Fruit fly (Drosophila melanogaster) whole organism, embryonic: Measurements from ENCODE around the gene Dpm1.

Source experiments
- Ada2b ChIP-seq: fragments of 200-800 bp; sonication (Bioruptor generic); IDR thresholded peaks from 2 replicates; pipeline ENCODE4 v1.3.6; 2022; ENCODE audit warnings: missing biosample characterization, missing genetic modification characterization
- Adf1 ChIP-seq: fragments of 200-800 bp; sonication (Bioruptor generic); IDR thresholded peaks from 2 replicates; pipeline ENCODE4 v1.3.6; 2022; ENCODE audit warnings: missing biosample characterization, missing genetic modification characterization
- CG10209 ChIP-seq: fragments of 200-800 bp; sonication (Bioruptor generic); optimal IDR thresholded peaks from 3 replicates; lab custom pipeline; 2017; ENCODE audit warnings: missing biosample characterization, mild to moderate bottlenecking, missing genetic modification characterization, missing genetic modification reagents
- CG11398 ChIP-seq: fragments of 200-800 bp; sonication (Bioruptor generic); optimal IDR thresholded peaks from 2 replicates; lab custom pipeline; 2016; ENCODE audit warnings: missing biosample characterization, missing genetic modification characterization
- CG12769 ChIP-seq: fragments of 200-800 bp; sonication (Bioruptor generic); optimal IDR thresholded peaks from 2 replicates; lab custom pipeline; 2019; ENCODE audit warnings: missing biosample characterization, mild to moderate bottlenecking, missing genetic modification characterization, moderate library complexity
- CG13775 ChIP-seq: fragments of 200-800 bp; sonication (Bioruptor generic); optimal IDR thresholded peaks from 3 replicates; lab custom pipeline; 2017; ENCODE audit warnings: missing biosample characterization, mild to moderate bottlenecking, missing genetic modification characterization
- CG14667 ChIP-seq: fragments of 200-800 bp; sonication (Bioruptor generic); IDR thresholded peaks from 2 replicates; pipeline ENCODE4 v1.3.6; 2022; ENCODE audit warnings: missing biosample characterization, missing genetic modification characterization
- CG15011 ChIP-seq: fragments of 200-800 bp; sonication (Bioruptor generic); optimal IDR thresholded peaks from 3 replicates; lab custom pipeline; 2018; ENCODE audit warnings: missing biosample characterization, mild to moderate bottlenecking, missing genetic modification characterization
- CG1529 ChIP-seq: fragments of 200-800 bp; sonication (Bioruptor generic); optimal IDR thresholded peaks from 3 replicates; lab custom pipeline; 2018; ENCODE audit warnings: missing biosample characterization, missing genetic modification characterization
- CG15479 ChIP-seq: fragments of 200-800 bp; sonication (Bioruptor generic); optimal IDR thresholded peaks from 3 replicates; lab custom pipeline; 2019; ENCODE audit warnings: missing biosample characterization, mild to moderate bottlenecking, missing genetic modification characterization, moderate library complexity
- CG15601 ChIP-seq: fragments of 200-800 bp; sonication (Bioruptor generic); optimal IDR thresholded peaks from 3 replicates; lab custom pipeline; 2019; ENCODE audit warnings: missing biosample characterization, mild to moderate bottlenecking, missing genetic modification characterization, moderate library complexity
- CG15696 ChIP-seq: fragments of 200-800 bp; sonication (Bioruptor generic); optimal IDR thresholded peaks from 2 replicates; lab custom pipeline; 2019; ENCODE audit warnings: missing biosample characterization, mild to moderate bottlenecking, missing genetic modification characterization, moderate library complexity
- CG16813 ChIP-seq: fragments of 200-800 bp; sonication (Bioruptor generic); IDR thresholded peaks from 3 replicates; pipeline ENCODE4 v1.3.6; 2022; ENCODE audit warnings: missing biosample characterization, missing genetic modification characterization; ENCODE audit not compliant: partially characterized antibody
- CG16815 ChIP-seq: fragments of 200-800 bp; sonication (Bioruptor generic); optimal IDR thresholded peaks from 3 replicates; lab custom pipeline; 2017; ENCODE audit warnings: missing biosample characterization, mild to moderate bottlenecking, missing genetic modification characterization
- CG17385 ChIP-seq: fragments of 200-800 bp; sonication (Bioruptor generic); optimal IDR thresholded peaks from 3 replicates; lab custom pipeline; 2018; ENCODE audit warnings: missing biosample characterization, mild to moderate bottlenecking, missing genetic modification characterization
- CG18599 ChIP-seq: fragments of 200-800 bp; sonication (Bioruptor generic); optimal IDR thresholded peaks from 3 replicates; lab custom pipeline; 2017; ENCODE audit warnings: missing biosample characterization, missing genetic modification characterization, mild to moderate bottlenecking, moderate library complexity, missing genetic modification reagents
- CG18619 ChIP-seq: fragments of 200-800 bp; sonication (Bioruptor generic); optimal IDR thresholded peaks from 3 replicates; lab custom pipeline; 2017; ENCODE audit warnings: missing biosample characterization, mild to moderate bottlenecking, missing genetic modification characterization
- CG4404 ChIP-seq: fragments of 200-800 bp; sonication (Bioruptor generic); IDR thresholded peaks from 2 replicates; pipeline ENCODE4 v1.3.6; 2022; ENCODE audit warnings: missing biosample characterization, missing genetic modification characterization
- CG6654 ChIP-seq: fragments of 200-800 bp; sonication (Bioruptor generic); optimal IDR thresholded peaks from 2 replicates; lab custom pipeline; 2017; ENCODE audit warnings: missing biosample characterization, mild to moderate bottlenecking, missing genetic modification characterization
- CG7928 ChIP-seq: fragments of 200-800 bp; sonication (Bioruptor generic); optimal IDR thresholded peaks from 2 replicates; lab custom pipeline; 2017; ENCODE audit warnings: missing biosample characterization, mild to moderate bottlenecking, missing genetic modification characterization
- CG9932 ChIP-seq: fragments of 200-800 bp; sonication (Bioruptor generic); IDR thresholded peaks from 2 replicates; pipeline ENCODE4 v1.3.6; 2022; ENCODE audit warnings: missing biosample characterization, missing genetic modification characterization
- Camta ChIP-seq: fragments of 200-800 bp; sonication (Bioruptor generic); optimal IDR thresholded peaks from 2 replicates; lab custom pipeline; 2016; ENCODE audit warnings: missing biosample characterization, missing genetic modification characterization
- Dad ChIP-seq: fragments of 200-800 bp; sonication (Bioruptor generic); optimal IDR thresholded peaks from 3 replicates; lab custom pipeline; 2016; ENCODE audit warnings: missing biosample characterization, missing genetic modification characterization
- Dbx ChIP-seq: fragments of 200-800 bp; sonication (Bioruptor generic); IDR thresholded peaks from 3 replicates; pipeline ENCODE4 v1.3.6; 2022; ENCODE audit warnings: missing biosample characterization, missing genetic modification characterization
- Dfd ChIP-seq, 2 experiments: fragments of >200 bp; optimal IDR thresholded peaks; 2 replicates each; lab custom pipeline; 2017; ENCODE audit warnings: missing biosample characterization in 2 of 2, missing genetic modification characterization in 2 of 2
- HLH3B ChIP-seq: fragments of 200-800 bp; sonication (Bioruptor generic); IDR thresholded peaks from 2 replicates; pipeline ENCODE4 v1.3.6; 2022; ENCODE audit warnings: missing biosample characterization, missing genetic modification characterization
- HLH54F ChIP-seq: fragments of 200-800 bp; sonication (Bioruptor generic); optimal IDR thresholded peaks from 3 replicates; lab custom pipeline; 2016; ENCODE audit warnings: missing biosample characterization, missing genetic modification characterization
- Nf-YC ChIP-seq: fragments of 200-800 bp; optimal IDR thresholded peaks from 3 replicates; lab custom pipeline; 2019; ENCODE audit warnings: missing biosample characterization, mild to moderate bottlenecking, missing genetic modification characterization, moderate library complexity
- NfI ChIP-seq: fragments of 200-800 bp; sonication (Bioruptor generic); optimal IDR thresholded peaks from 3 replicates; lab custom pipeline; 2018; ENCODE audit warnings: missing biosample characterization, mild to moderate bottlenecking, missing genetic modification characterization, moderate library complexity
- Pdp1 ChIP-seq, 2 experiments: fragments of 200-800 bp; sonication (Bioruptor generic); optimal IDR thresholded peaks; 3 replicates each; lab custom pipeline; 2016; ENCODE audit warnings: missing biosample characterization in 2 of 2, missing genetic modification characterization in 2 of 2, mild to moderate bottlenecking in 1 of 2, moderate library complexity in 1 of 2
- Rfx ChIP-seq: fragments of 200-800 bp; sonication (Bioruptor generic); IDR thresholded peaks from 2 replicates; pipeline ENCODE4 v1.3.6; 2022; ENCODE audit warnings: missing biosample characterization, missing genetic modification characterization
- Side ChIP-seq: fragments of 200-800 bp; sonication (Bioruptor generic); optimal IDR thresholded peaks from 2 replicates; lab custom pipeline; 2016; ENCODE audit warnings: missing biosample characterization, missing genetic modification characterization
- Sin3A ChIP-seq: fragments of >200 bp; optimal IDR thresholded peaks from 2 replicates; lab custom pipeline; 2018
- Sry-δ ChIP-seq: fragments of 200-800 bp; sonication (Bioruptor generic); optimal IDR thresholded peaks from 2 replicates; lab custom pipeline; 2016; ENCODE audit warnings: missing biosample characterization, missing genetic modification characterization
- crol ChIP-seq: fragments of 200-800 bp; sonication (Bioruptor generic); IDR thresholded peaks from 2 replicates; pipeline ENCODE4 v1.3.6; 2022; ENCODE audit warnings: missing biosample characterization, missing genetic modification characterization
- dm ChIP-seq: fragments of 200-800 bp; sonication (Bioruptor generic); optimal IDR thresholded peaks from 3 replicates; lab custom pipeline; 2016; ENCODE audit warnings: missing biosample characterization, missing genetic modification characterization
- ems ChIP-seq: fragments of 200-800 bp; sonication (Bioruptor generic); optimal IDR thresholded peaks from 3 replicates; lab custom pipeline; 2016; ENCODE audit warnings: missing biosample characterization, missing genetic modification characterization
- fd102C ChIP-seq: fragments of 200-800 bp; sonication (Bioruptor generic); optimal IDR thresholded peaks from 2 replicates; lab custom pipeline; 2018; ENCODE audit warnings: missing biosample characterization, mild to moderate bottlenecking, missing genetic modification characterization, moderate library complexity
- fu2 ChIP-seq: fragments of 200-800 bp; sonication (Bioruptor generic); optimal IDR thresholded peaks from 2 replicates; lab custom pipeline; 2016; ENCODE audit warnings: missing biosample characterization, missing genetic modification characterization
- gt ChIP-seq: fragments of 200-800 bp; sonication (Bioruptor generic); IDR thresholded peaks from 2 replicates; pipeline ENCODE4 v1.3.6; 2022; ENCODE audit warnings: missing biosample characterization, missing genetic modification characterization
- h ChIP-seq: fragments of >200 bp; optimal IDR thresholded peaks from 2 replicates; lab custom pipeline; 2017
- hb ChIP-seq: fragments of 200-800 bp; sonication (Bioruptor generic); IDR thresholded peaks from 3 replicates; pipeline ENCODE4 v1.3.6; 2022; ENCODE audit warnings: missing biosample characterization, missing genetic modification characterization; ENCODE audit not compliant: partially characterized antibody
- jigr1 ChIP-seq: fragments of 200-800 bp; sonication (Bioruptor generic); IDR thresholded peaks from 3 replicates; pipeline ENCODE4 v1.3.6; 2022; ENCODE audit warnings: missing biosample characterization, missing genetic modification characterization
- jumu ChIP-seq: fragments of 200-800 bp; sonication (Bioruptor generic); optimal IDR thresholded peaks from 3 replicates; lab custom pipeline; 2016; ENCODE audit warnings: missing biosample characterization, missing genetic modification characterization
- lbe ChIP-seq: fragments of 200-800 bp; sonication (Bioruptor generic); optimal IDR thresholded peaks from 2 replicates; lab custom pipeline; 2016; ENCODE audit warnings: missing biosample characterization, mild to moderate bottlenecking, missing genetic modification characterization
- lmd ChIP-seq: fragments of 200-800 bp; sonication (Bioruptor generic); IDR thresholded peaks from 2 replicates; pipeline ENCODE4 v1.3.6; 2022; ENCODE audit warnings: missing biosample characterization, missing genetic modification characterization
- otp ChIP-seq: fragments of 200-800 bp; sonication (Bioruptor generic); IDR thresholded peaks from 3 replicates; pipeline ENCODE4, ENCODE4 v1.3.6; 2022; ENCODE audit warnings: missing biosample characterization, missing genetic modification characterization
- slp2 ChIP-seq: fragments of 200-800 bp; sonication (Bioruptor generic); optimal IDR thresholded peaks from 2 replicates; lab custom pipeline; 2016; ENCODE audit warnings: missing biosample characterization, missing genetic modification characterization
- sna ChIP-seq: fragments of 200-800 bp; sonication (Bioruptor generic); IDR thresholded peaks from 2 replicates; pipeline ENCODE4 v1.3.6; 2022; ENCODE audit warnings: missing biosample characterization, missing genetic modification characterization; ENCODE audit not compliant: partially characterized antibody
- tgo ChIP-seq: fragments of 200-800 bp; sonication (Bioruptor generic); IDR thresholded peaks from 3 replicates; pipeline ENCODE4 v1.3.6; 2022; ENCODE audit warnings: missing biosample characterization, missing genetic modification characterization
- toy ChIP-seq: fragments of 200-800 bp; sonication (Bioruptor generic); IDR thresholded peaks from 2 replicates; pipeline ENCODE4 v1.3.6; 2022; ENCODE audit warnings: missing biosample characterization, missing genetic modification characterization
- yki ChIP-seq: fragments of >200 bp; optimal IDR thresholded peaks from 3 replicates; lab custom pipeline; 2018

The Dpm1 gene

dm6 chr2L:19533247-19533646 is 7.1 kb upstream of the Dpm1 start, which contains the start of gene CG33116 (continued):
- TF ChIP-seq fd102C (GFP tag; lab: Kevin White, UChicago) = no peak
- TF ChIP-seq sna (GFP tag; lab: Robert Waterston, UW) = no peak
- TF ChIP-seq gt (GFP tag; lab: Robert Waterston, UW) = no peak
- TF ChIP-seq CG7928 (GFP tag; lab: Kevin White, UChicago) = no peak
- peak; percentile 82 for TF ChIP-seq CG18619 (GFP tag; lab: Kevin White, UChicago)
- TF ChIP-seq Dad = peak; percentile 82
- TF ChIP-seq fu2 (GFP tag; lab: Kevin White, UChicago) = peak; percentile 88
- TF ChIP-seq jumu = peak; percentile 83
- peak; percentile 87 for TF ChIP-seq NfI
- peak; percentile 80 for TF ChIP-seq Side (GFP tag; lab: Kevin White, UChicago)
- TF ChIP-seq CG14667 = no peak
- peak; percentile 76 for TF ChIP-seq CG1529 (GFP tag; lab: Kevin White, UChicago)
- TF ChIP-seq hb (GFP tag; lab: Robert Waterston, UW) = no peak
- peak; percentile 24; the same call in 1 of the 2 replicates for TF ChIP-seq toy (GFP tag; lab: Robert Waterston, UW)
- TF ChIP-seq HLH3B (GFP tag; lab: Robert Waterston, UW) = peak; percentile 76
- TF ChIP-seq CG18599 (GFP tag; lab: Kevin White, UChicago) = peak; percentile 83
- TF ChIP-seq Sry-δ (GFP tag; lab: Kevin White, UChicago) = peak; percentile 48
- peak; percentile 85 for TF ChIP-seq CG9932 (GFP tag; lab: Robert Waterston, UW)
- TF ChIP-seq CG17385 (GFP tag; lab: Kevin White, UChicago) = peak; percentile 78
- no peak for TF ChIP-seq Dfd (GFP tag; optimal IDR thresholded peaks at IDR 0.05; lab: Kevin White, UChicago)
- peak; percentile 50 for TF ChIP-seq CG6654 (GFP tag; lab: Kevin White, UChicago)
- peak; percentile 43; the same call in 2 of the 3 replicates for TF ChIP-seq otp
- peak; percentile 74 for TF ChIP-seq CG13775 (GFP tag; lab: Kevin White, UChicago)
- TF ChIP-seq yki (lab: Kevin White, UChicago) = no peak
- peak; percentile 92 for TF ChIP-seq HLH54F (GFP tag; lab: Kevin White, UChicago)
- peak; percentile 51 for TF ChIP-seq Nf-YC (tag; lab: Kevin White, UChicago)
- TF ChIP-seq CG15601 (tag; lab: Kevin White, UChicago) = peak; percentile 79
- TF ChIP-seq tgo = peak; percentile 75
- TF ChIP-seq CG10209 = peak; percentile 76
- TF ChIP-seq lbe = peak; percentile 86
- no peak for TF ChIP-seq crol (GFP tag; lab: Robert Waterston, UW)
- peak; percentile 66 for TF ChIP-seq CG4404 (GFP tag; lab: Robert Waterston, UW)
- peak; percentile 77 to 80 for TF ChIP-seq Pdp1 (GFP tag; optimal IDR thresholded peaks at IDR 0.05; lab: Kevin White, UChicago)
- peak; percentile 75 for TF ChIP-seq dm (GFP tag; lab: Kevin White, UChicago)
- TF ChIP-seq Camta (GFP tag; lab: Kevin White, UChicago) = peak; percentile 78
- peak; percentile 59; the same call in 1 of the 2 replicates for TF ChIP-seq Ada2b (GFP tag; lab: Robert Waterston, UW)
- no peak for TF ChIP-seq jigr1
- TF ChIP-seq h = no peak
- peak; percentile 80 for TF ChIP-seq Sin3A (lab: Kevin White, UChicago)
- TF ChIP-seq Dbx (GFP tag; lab: Robert Waterston, UW) = peak; percentile 77; the same call in 2 of the 3 replicates
- peak; percentile 83 for TF ChIP-seq lmd (GFP tag; lab: Robert Waterston, UW)
- TF ChIP-seq Rfx (GFP tag; lab: Robert Waterston, UW) = peak; percentile 92
- peak; percentile 91 for TF ChIP-seq Adf1 (GFP tag; lab: Robert Waterston, UW)
- peak; percentile 41 for TF ChIP-seq CG15479 (GFP tag; lab: Kevin White, UChicago)
- TF ChIP-seq slp2 (GFP tag; lab: Kevin White, UChicago) = peak; percentile 73
- TF ChIP-seq CG16815 (GFP tag; lab: Kevin White, UChicago) = peak; percentile 61
- TF ChIP-seq ems = peak; percentile 83
- peak; percentile 60 for TF ChIP-seq CG11398 (GFP tag; lab: Kevin White, UChicago)
- peak; percentile 48 for TF ChIP-seq CG15011 (GFP tag; lab: Kevin White, UChicago)
- no peak for TF ChIP-seq CG16813
- TF ChIP-seq CG12769 = peak; percentile 78
- peak; percentile 85 for TF ChIP-seq CG15696 (tag; lab: Kevin White, UChicago)
